Worm (Caenorhabditis elegans): ENCODE results near the gene srh-67.

- TF ChIP-seq ama-1 (optimal IDR thresholded peaks at IDR 0.05): no peak
- TF ChIP-seq tbx-11 (GFP tag; IDR thresholded peaks at IDR 0.05): no peak
- no peak for TF ChIP-seq ceh-36 (tag; optimal IDR thresholded peaks at IDR 0.05)
- no peak for TF ChIP-seq hmg-4 (GFP tag; optimal IDR thresholded peaks at IDR 0.05)
Observed at ce11 chrII:12546413-12546812, 37.7 kb downstream of the srh-67 start, which contains the start of the genes F49C5.5 and F49C5.10.
